Fruit fly (Drosophila melanogaster) whole organism, embryonic: ENCODE results near the gene Acp98AB.

ENCODE experiments used
- Abd-B ChIP-seq: fragments of 200-800 bp; sonication (Bioruptor generic); optimal IDR thresholded peaks from 2 replicates; lab custom pipeline; 2018; ENCODE audit warnings: missing biosample characterization, mild to moderate bottlenecking, missing genetic modification characterization, moderate library complexity
- BtbVII ChIP-seq: fragments of 200-800 bp; sonication (Bioruptor generic); optimal IDR thresholded peaks from 3 replicates; lab custom pipeline; 2017; ENCODE audit warnings: missing biosample characterization, mild to moderate bottlenecking, missing genetic modification characterization
- CG10147 ChIP-seq: fragments of 200-800 bp; sonication (Bioruptor generic); optimal IDR thresholded peaks from 2 replicates; lab custom pipeline; 2019; ENCODE audit warnings: missing biosample characterization, mild to moderate bottlenecking, missing genetic modification characterization, moderate library complexity
- CG10366 ChIP-seq: fragments of 200-800 bp; sonication (Bioruptor generic); IDR thresholded peaks from 2 replicates; pipeline ENCODE4 v1.3.6; 2022; ENCODE audit warnings: missing biosample characterization, missing genetic modification characterization
- CG12236 ChIP-seq: fragments of 200-800 bp; sonication (Bioruptor generic); optimal IDR thresholded peaks from 2 replicates; lab custom pipeline; 2016; ENCODE audit warnings: missing biosample characterization, missing genetic modification characterization
- CG12769 ChIP-seq: fragments of 200-800 bp; sonication (Bioruptor generic); optimal IDR thresholded peaks from 2 replicates; lab custom pipeline; 2019; ENCODE audit warnings: missing biosample characterization, mild to moderate bottlenecking, missing genetic modification characterization, moderate library complexity
- CG14860 ChIP-seq: fragments of 200-800 bp; sonication (Bioruptor generic); IDR thresholded peaks from 3 replicates; pipeline ENCODE4 v1.3.6; 2022; ENCODE audit warnings: missing biosample characterization, missing genetic modification characterization; ENCODE audit not compliant: partially characterized antibody
- CG1647 ChIP-seq: fragments of 200-800 bp; sonication (Bioruptor generic); optimal IDR thresholded peaks from 3 replicates; lab custom pipeline; 2016; ENCODE audit warnings: missing biosample characterization, missing genetic modification characterization
- CG1792 ChIP-seq: fragments of 200-800 bp; sonication (Bioruptor generic); optimal IDR thresholded peaks from 2 replicates; lab custom pipeline; 2016; ENCODE audit warnings: missing biosample characterization, missing genetic modification characterization
- CG2116 ChIP-seq: fragments of 200-800 bp; sonication (Bioruptor generic); optimal IDR thresholded peaks from 3 replicates; lab custom pipeline; 2018; ENCODE audit warnings: missing biosample characterization, mild to moderate bottlenecking, missing genetic modification characterization
- CG2120 ChIP-seq: fragments of 200-800 bp; sonication (Bioruptor generic); optimal IDR thresholded peaks from 3 replicates; lab custom pipeline; 2016; ENCODE audit warnings: missing biosample characterization, missing genetic modification characterization
- CG3407 ChIP-seq: fragments of 200-800 bp; sonication (Bioruptor generic); optimal IDR thresholded peaks from 2 replicates; lab custom pipeline; 2018; ENCODE audit warnings: missing biosample characterization, mild to moderate bottlenecking, missing genetic modification characterization
- CG42726 ChIP-seq: fragments of 200-800 bp; sonication (Bioruptor generic); IDR thresholded peaks from 2 replicates; pipeline ENCODE4 v1.3.6; 2022; ENCODE audit warnings: missing biosample characterization, missing genetic modification characterization; ENCODE audit not compliant: partially characterized antibody
- CG4617 ChIP-seq: fragments of 200-800 bp; sonication (Bioruptor generic); optimal IDR thresholded peaks from 3 replicates; lab custom pipeline; 2016; ENCODE audit warnings: missing biosample characterization, missing genetic modification characterization, borderline replicate concordance
- CG6175 ChIP-seq: fragments of 200-800 bp; sonication (Bioruptor generic); IDR thresholded peaks from 3 replicates; pipeline ENCODE4 v1.3.6; 2022; ENCODE audit warnings: missing biosample characterization, missing genetic modification characterization
- CG7745 ChIP-seq: fragments of 200-800 bp; sonication (Bioruptor generic); optimal IDR thresholded peaks from 2 replicates; lab custom pipeline; 2018; ENCODE audit warnings: missing biosample characterization, mild to moderate bottlenecking, missing genetic modification characterization, moderate library complexity
- CG8290 ChIP-seq, 3 experiments: fragments of 200-800 bp; sonication (Bioruptor generic); optimal IDR thresholded peaks; 2 replicates each; lab custom pipeline; 2016 to 2019; ENCODE audit warnings: missing biosample characterization in 3 of 3, missing genetic modification characterization in 3 of 3, mild to moderate bottlenecking in 2 of 3, moderate library complexity in 1 of 3
- CG8478 ChIP-seq: fragments of >200 bp; optimal IDR thresholded peaks from 2 replicates; lab custom pipeline; 2018
- CTCF ChIP-seq: fragments of 200-800 bp; sonication (Bioruptor generic); optimal IDR thresholded peaks from 2 replicates; lab custom pipeline; 2017; ENCODE audit warnings: missing biosample characterization, mild to moderate bottlenecking, missing genetic modification characterization, moderate library complexity
- CrebB ChIP-seq: fragments of 200-800 bp; sonication (Bioruptor generic); optimal IDR thresholded peaks from 3 replicates; lab custom pipeline; 2018; ENCODE audit warnings: missing biosample characterization, mild to moderate bottlenecking, missing genetic modification characterization
- Drgx ChIP-seq: fragments of 200-800 bp; sonication (Bioruptor generic); IDR thresholded peaks from 2 replicates; pipeline ENCODE4 v1.3.6; 2022; ENCODE audit warnings: missing biosample characterization, missing genetic modification characterization
- Ets97D ChIP-seq: fragments of 200-800 bp; sonication (Bioruptor generic); optimal IDR thresholded peaks from 3 replicates; lab custom pipeline; 2016; ENCODE audit warnings: missing biosample characterization, missing genetic modification characterization
- Fer1 ChIP-seq: fragments of 200-800 bp; sonication (Bioruptor generic); optimal IDR thresholded peaks from 2 replicates; lab custom pipeline; 2017; ENCODE audit warnings: missing biosample characterization, mild to moderate bottlenecking, missing genetic modification characterization
- HmgD ChIP-seq: fragments of 200-800 bp; sonication (Bioruptor generic); optimal IDR thresholded peaks from 3 replicates; lab custom pipeline; 2016; ENCODE audit warnings: missing biosample characterization, missing genetic modification characterization
- Hr3 ChIP-seq: fragments of 200-800 bp; sonication (Bioruptor generic); optimal IDR thresholded peaks from 3 replicates; lab custom pipeline; 2016; ENCODE audit warnings: missing biosample characterization, missing genetic modification characterization
- Hr51 ChIP-seq, 2 experiments: fragments of 200-800 bp; sonication (Bioruptor generic); optimal IDR thresholded peaks; 2 replicates in 1 of 2; 3 replicates in 1 of 2; lab custom pipeline; 2016 to 2018; ENCODE audit warnings: missing biosample characterization in 2 of 2, missing genetic modification characterization in 2 of 2, mild to moderate bottlenecking in 1 of 2, moderate library complexity in 1 of 2
- Nf-YB ChIP-seq: fragments of 200-800 bp; sonication (Bioruptor generic); optimal IDR thresholded peaks from 3 replicates; lab custom pipeline; 2019; ENCODE audit warnings: missing biosample characterization, mild to moderate bottlenecking, missing genetic modification characterization, moderate library complexity
- Oaz ChIP-seq: fragments of 200-800 bp; sonication (Bioruptor generic); IDR thresholded peaks from 2 replicates; pipeline ENCODE4 v1.3.6; 2022; ENCODE audit warnings: missing biosample characterization, missing genetic modification characterization
- Ravus ChIP-seq: fragments of 200-800 bp; sonication (Bioruptor generic); IDR thresholded peaks from 2 replicates; pipeline ENCODE4 v1.3.6; 2022; ENCODE audit warnings: missing biosample characterization, missing genetic modification characterization
- Rx ChIP-seq: fragments of 200-800 bp; sonication (Bioruptor generic); IDR thresholded peaks from 2 replicates; pipeline ENCODE4 v1.3.6; 2022; ENCODE audit warnings: missing biosample characterization, missing genetic modification characterization
- Six4 ChIP-seq: fragments of 200-800 bp; sonication (Bioruptor generic); optimal IDR thresholded peaks from 2 replicates; lab custom pipeline; 2016; ENCODE audit warnings: missing biosample characterization, missing genetic modification characterization
- Ssrp ChIP-seq: fragments of 200-800 bp; sonication (Bioruptor generic); optimal IDR thresholded peaks from 2 replicates; lab custom pipeline; 2018; ENCODE audit warnings: missing biosample characterization, mild to moderate bottlenecking, missing genetic modification characterization, moderate library complexity
- Vsx1 ChIP-seq: fragments of 200-800 bp; sonication (Bioruptor generic); optimal IDR thresholded peaks from 2 replicates; lab custom pipeline; 2017; ENCODE audit warnings: missing biosample characterization, mild to moderate bottlenecking, missing genetic modification characterization, missing genetic modification reagents
- bcd ChIP-seq: fragments of 200-800 bp; sonication (Bioruptor generic); optimal IDR thresholded peaks from 2 replicates; lab custom pipeline; 2017; ENCODE audit warnings: missing biosample characterization, mild to moderate bottlenecking, missing genetic modification characterization
- btn ChIP-seq: fragments of 200-800 bp; sonication (Bioruptor generic); optimal IDR thresholded peaks from 2 replicates; lab custom pipeline; 2016; ENCODE audit warnings: missing biosample characterization, missing genetic modification characterization
- caup ChIP-seq: fragments of 200-800 bp; sonication (Bioruptor generic); optimal IDR thresholded peaks from 3 replicates; lab custom pipeline; 2017; ENCODE audit warnings: missing biosample characterization, mild to moderate bottlenecking, missing genetic modification characterization, moderate library complexity; ENCODE audit not compliant: severe bottlenecking
- corto ChIP-seq: fragments of 200-800 bp; sonication (Bioruptor generic); optimal IDR thresholded peaks from 2 replicates; lab custom pipeline; 2016; ENCODE audit warnings: missing biosample characterization, mild to moderate bottlenecking, missing genetic modification characterization, moderate library complexity
- dm ChIP-seq: fragments of 200-800 bp; sonication (Bioruptor generic); optimal IDR thresholded peaks from 3 replicates; lab custom pipeline; 2016; ENCODE audit warnings: missing biosample characterization, missing genetic modification characterization
- gfzf ChIP-seq: fragments of 200-800 bp; sonication (Bioruptor generic); optimal IDR thresholded peaks from 2 replicates; lab custom pipeline; 2016; ENCODE audit warnings: missing biosample characterization, mild to moderate bottlenecking, missing genetic modification characterization, moderate library complexity
- lov ChIP-seq, 2 experiments: fragments of 200-800 bp in 1 of 2; fragments of >200 bp in 1 of 2; sonication (Bioruptor generic) in 1 of 2; IDR thresholded peaks in 1 of 2; optimal IDR thresholded peaks in 1 of 2; 2 replicates in 1 of 2; 3 replicates in 1 of 2; pipeline versions ENCODE4 v1.3.6 to Lab custom; 2017 to 2022; ENCODE audit warnings: missing biosample characterization in 1 of 2, missing genetic modification characterization in 1 of 2
- pan ChIP-seq, 4 experiments: fragments of >200 bp in 3 of 4; fragments of 200-800 bp in 1 of 4; sonication (Bioruptor generic) in 1 of 4; optimal IDR thresholded peaks in 3 of 4; IDR thresholded peaks in 1 of 4; 2 replicates each; pipeline versions ENCODE4 v1.3.6 to Lab custom; 2017 to 2022; ENCODE audit warnings: missing biosample characterization in 2 of 4, missing genetic modification characterization in 2 of 4, mixed read lengths in 1 of 4
- peb ChIP-seq: fragments of 200-800 bp; sonication (Bioruptor generic); IDR thresholded peaks from 2 replicates; pipeline ENCODE4 v1.3.6; 2022; ENCODE audit warnings: missing biosample characterization, missing genetic modification characterization
- run ChIP-seq: fragments of 200-800 bp; sonication (Bioruptor generic); optimal IDR thresholded peaks from 3 replicates; lab custom pipeline; 2018; ENCODE audit warnings: missing biosample characterization, mild to moderate bottlenecking, missing genetic modification characterization
- seq ChIP-seq: fragments of 200-800 bp; sonication (Bioruptor generic); IDR thresholded peaks from 2 replicates; pipeline ENCODE4 v1.3.6; 2022; ENCODE audit warnings: missing biosample characterization, missing genetic modification characterization
- slp2 ChIP-seq: fragments of 200-800 bp; sonication (Bioruptor generic); optimal IDR thresholded peaks from 2 replicates; lab custom pipeline; 2016; ENCODE audit warnings: missing biosample characterization, missing genetic modification characterization
- tin ChIP-seq: fragments of 200-800 bp; sonication (Bioruptor generic); optimal IDR thresholded peaks from 3 replicates; lab custom pipeline; 2016; ENCODE audit warnings: missing biosample characterization, missing genetic modification characterization
- tio ChIP-seq: fragments of 200-800 bp; sonication (Bioruptor generic); optimal IDR thresholded peaks from 2 replicates; lab custom pipeline; 2017; ENCODE audit warnings: missing biosample characterization, missing genetic modification characterization, inconsistent platforms
- trem ChIP-seq: fragments of 200-800 bp; optimal IDR thresholded peaks from 3 replicates; lab custom pipeline; 2019; ENCODE audit warnings: missing biosample characterization, mild to moderate bottlenecking, missing genetic modification characterization, moderate library complexity
- unpg ChIP-seq: fragments of 200-800 bp; sonication (Bioruptor generic); optimal IDR thresholded peaks from 3 replicates; lab custom pipeline; 2018; ENCODE audit warnings: missing biosample characterization, mild to moderate bottlenecking, missing genetic modification characterization, moderate library complexity

The Acp98AB gene

DNA sequence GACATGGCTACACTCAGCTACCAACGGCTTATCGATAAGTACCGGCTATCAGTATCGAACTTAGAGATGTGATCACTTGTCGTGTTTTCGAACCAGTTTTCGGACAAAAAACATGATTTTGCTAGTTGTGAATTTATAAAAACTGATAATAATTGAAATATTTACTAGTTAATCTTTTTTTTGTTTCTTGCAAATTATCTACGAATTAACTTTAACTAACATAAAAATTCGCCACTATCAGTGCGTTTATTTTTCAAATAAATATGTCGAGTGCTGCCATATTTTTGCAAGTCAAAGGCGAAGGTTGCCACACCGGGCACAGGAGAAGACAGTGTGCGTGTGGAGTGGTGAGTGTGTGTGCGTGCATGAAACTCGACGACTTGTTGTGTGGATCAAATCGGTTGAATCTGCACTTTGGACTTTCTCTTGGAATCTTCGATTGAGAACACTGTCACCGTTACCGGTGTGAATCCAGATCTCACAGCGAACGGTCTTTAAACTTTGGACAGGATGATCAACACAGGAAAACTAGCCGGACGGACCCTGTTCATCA, 17.4 kb upstream of the Acp98AB start, which contains the start of gene Hsdl2 (continued):
- TF ChIP-seq btn (GFP tag; lab: Kevin White, UChicago) (no peak), CG14860 (peak; percentile 63; the same call in 2 of the 3 replicates), run (no peak), tio (GFP tag; lab: Kevin White, UChicago) (no peak), CG42726 (GFP tag; lab: Robert Waterston, UW) (no peak), dm (GFP tag; lab: Kevin White, UChicago) (peak; percentile 32), Drgx (GFP tag; lab: Robert Waterston, UW) (peak; percentile 61), bcd (GFP tag; lab: Kevin White, UChicago) (no peak), gfzf (GFP tag; lab: Kevin White, UChicago) (peak; percentile 37), CG1647 (no peak), BtbVII (GFP tag; lab: Kevin White, UChicago) (no peak), CG1792 (GFP tag; lab: Kevin White, UChicago) (no peak), HmgD (GFP tag; lab: Kevin White, UChicago) (no peak), CG12769 (tag; lab: Kevin White, UChicago) (no peak), lov (optimal IDR thresholded peaks at IDR 0.05; lab: Kevin White, UChicago) (no peak), lov (GFP tag; IDR thresholded peaks at IDR 0.05; lab: Robert Waterston, UW) (no peak), unpg (GFP tag; lab: Kevin White, UChicago) (no peak), CG10366 (GFP tag; lab: Robert Waterston, UW) (no peak), seq (no peak), trem (tag; lab: Kevin White, UChicago) (peak; percentile 57), tin (GFP tag; lab: Kevin White, UChicago) (peak; percentile 52), Ssrp (tag; lab: Kevin White, UChicago) (no peak), Fer1 (no peak), CG10147 (GFP tag; lab: Kevin White, UChicago) (no peak), caup (GFP tag; lab: Kevin White, UChicago) (no peak), CG7745 (tag; lab: Kevin White, UChicago) (no peak), CG8290 (GFP tag; optimal IDR thresholded peaks at IDR 0.05; lab: Kevin White, UChicago) (no peak), CG8290 (tag; optimal IDR thresholded peaks at IDR 0.05; lab: Kevin White, UChicago) (no peak), CrebB (tag; lab: Kevin White, UChicago) (no peak), Nf-YB (peak; percentile 24), Ravus (GFP tag; lab: Robert Waterston, UW) (no peak), Hr3 (GFP tag; lab: Kevin White, UChicago) (peak; percentile 34), CG2116 (GFP tag; lab: Kevin White, UChicago) (peak; percentile 90), peb (GFP tag; lab: Robert Waterston, UW) (peak; percentile 23; the same call in 1 of the 2 replicates), pan (optimal IDR thresholded peaks at IDR 0.05; lab: Kevin White, UChicago) (no peak), pan (GFP tag; optimal IDR thresholded peaks at IDR 0.05 in 1 of 2, IDR thresholded peaks at IDR 0.05 in 1 of 2) (peak in 1 of 2 experiments; percentile 54), Six4 (GFP tag; lab: Kevin White, UChicago) (no peak), Hr51 (GFP tag; optimal IDR thresholded peaks at IDR 0.05; lab: Kevin White, UChicago) (no peak), CTCF (GFP tag; lab: Kevin White, UChicago) (peak; percentile 46), corto (GFP tag; lab: Kevin White, UChicago) (no peak), CG3407 (GFP tag; lab: Kevin White, UChicago) (no peak), slp2 (GFP tag; lab: Kevin White, UChicago) (no peak), Rx (GFP tag; lab: Robert Waterston, UW) (peak; percentile 41; the same call in 1 of the 2 replicates), CG6175 (GFP tag; lab: Robert Waterston, UW) (no peak), CG2120 (GFP tag; lab: Kevin White, UChicago) (peak; percentile 76), Vsx1 (no peak), CG8478 (lab: Kevin White, UChicago) (peak; percentile 55), Abd-B (GFP tag; lab: Kevin White, UChicago) (no peak), CG4617 (GFP tag; lab: Kevin White, UChicago) (no peak), CG12236 (GFP tag; lab: Kevin White, UChicago) (no peak), Oaz (GFP tag; lab: Robert Waterston, UW) (no peak), Ets97D (GFP tag; lab: Kevin White, UChicago) (peak; percentile 33)
